Fruit fly (Drosophila melanogaster): ENCODE measurements around the gene Jon99Fii.

DNA sequence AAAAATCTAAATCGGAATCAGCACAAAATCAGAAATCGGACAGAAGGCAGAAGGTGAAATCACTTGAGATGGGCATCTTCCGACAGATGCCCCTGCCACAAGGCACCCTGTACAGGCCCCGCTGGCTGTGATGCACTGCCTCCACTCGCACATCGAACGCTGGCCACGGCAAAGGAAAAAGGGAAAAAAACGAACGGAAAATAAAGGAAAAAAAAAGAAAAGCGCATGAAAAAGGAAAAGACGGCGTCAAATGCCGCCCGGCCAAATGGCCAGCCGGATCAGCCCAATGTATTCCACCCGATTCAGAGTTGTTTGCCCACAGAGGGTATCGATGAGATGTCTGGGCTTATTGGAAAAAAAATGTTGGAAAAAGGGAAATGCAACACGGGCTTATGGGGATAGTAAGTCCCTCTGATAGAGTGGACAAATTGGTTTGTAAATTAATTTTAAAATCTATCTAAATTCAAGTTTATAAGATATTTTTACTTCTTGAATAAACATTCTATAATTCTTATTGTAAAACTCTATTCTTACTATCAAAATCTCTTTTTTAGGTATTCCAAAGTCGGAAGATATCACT, 43.5 kb upstream of the Jon99Fii start:
- no peak for TF ChIP-seq CG8478 (optimal IDR thresholded peaks at IDR 0.05)
- no peak for TF ChIP-seq CTCF (optimal IDR thresholded peaks at IDR 0.05)

All from S2 (cell line).